Fruit fly (Drosophila melanogaster): ENCODE measurements around the gene Syt12.

dm6 chrX:13394343-13394742, 35.3 kb downstream of the Syt12 start:
- TF ChIP-seq h (optimal IDR thresholded peaks at IDR 0.05) = no peak
- no peak for TF ChIP-seq insv (optimal IDR thresholded peaks at IDR 0.05)
- TF ChIP-seq ttk (optimal IDR thresholded peaks at IDR 0.05) = no peak
- no peak for TF ChIP-seq psq (optimal IDR thresholded peaks at IDR 0.05)
- no peak for TF ChIP-seq Myc (optimal IDR thresholded peaks at IDR 0.05)
- no peak for TF ChIP-seq Sin3A (optimal IDR thresholded peaks at IDR 0.05)

Data from Kc167 (cell line).